Fruit fly (Drosophila melanogaster) whole organism, embryonic: ENCODE data around the gene Seipin.

Experiments
- Asciz ChIP-seq: fragments of 200-800 bp; sonication (Bioruptor generic); optimal IDR thresholded peaks from 2 replicates; lab custom pipeline; 2017; ENCODE audit warnings: missing biosample characterization, mild to moderate bottlenecking, missing genetic modification characterization, missing genetic modification reagents
- CG10274 ChIP-seq: fragments of 200-800 bp; sonication (Bioruptor generic); optimal IDR thresholded peaks from 3 replicates; lab custom pipeline; 2017; ENCODE audit warnings: missing biosample characterization, mild to moderate bottlenecking, missing genetic modification characterization
- CG10979 ChIP-seq: fragments of 200-800 bp; sonication (Bioruptor generic); optimal IDR thresholded peaks from 2 replicates; lab custom pipeline; 2018; ENCODE audit warnings: missing biosample characterization, mild to moderate bottlenecking, missing genetic modification characterization, moderate library complexity
- CG12071 ChIP-seq: fragments of 200-800 bp; sonication (Bioruptor generic); optimal IDR thresholded peaks from 3 replicates; lab custom pipeline; 2018; ENCODE audit warnings: missing biosample characterization, mild to moderate bottlenecking, missing genetic modification characterization
- CG12659 ChIP-seq: fragments of 200-800 bp; sonication (Bioruptor generic); optimal IDR thresholded peaks from 3 replicates; lab custom pipeline; 2017; ENCODE audit warnings: mild to moderate bottlenecking, missing biosample characterization, missing genetic modification reagents, missing genetic modification characterization
- CG13287 ChIP-seq: fragments of 200-800 bp; sonication (Bioruptor generic); IDR thresholded peaks from 2 replicates; pipeline ENCODE4 v1.3.6; 2022; ENCODE audit warnings: missing biosample characterization, missing genetic modification characterization; ENCODE audit not compliant: partially characterized antibody
- CG13624 ChIP-seq: fragments of 200-800 bp; sonication (Bioruptor generic); optimal IDR thresholded peaks from 2 replicates; lab custom pipeline; 2016; ENCODE audit warnings: missing biosample characterization, missing genetic modification characterization
- CG17359 ChIP-seq: fragments of 200-800 bp; sonication (Bioruptor generic); optimal IDR thresholded peaks from 3 replicates; lab custom pipeline; 2018; ENCODE audit warnings: missing biosample characterization, mild to moderate bottlenecking, missing genetic modification characterization, moderate library complexity
- CG17361 ChIP-seq: fragments of 200-800 bp; sonication (Bioruptor generic); IDR thresholded peaks from 3 replicates; pipeline ENCODE4 v1.3.6; 2022; ENCODE audit warnings: missing biosample characterization, missing genetic modification characterization
- CG17829 ChIP-seq: fragments of 200-800 bp; optimal IDR thresholded peaks from 2 replicates; lab custom pipeline; 2019; ENCODE audit warnings: missing biosample characterization, mild to moderate bottlenecking, missing genetic modification characterization, moderate library complexity
- CG2202 ChIP-seq: fragments of 200-800 bp; sonication (Bioruptor generic); optimal IDR thresholded peaks from 2 replicates; lab custom pipeline; 2018; ENCODE audit warnings: missing biosample characterization, mild to moderate bottlenecking, missing genetic modification characterization
- CG31224 ChIP-seq: fragments of 200-800 bp; sonication (Bioruptor generic); IDR thresholded peaks from 2 replicates; pipeline ENCODE4 v1.3.6; 2022; ENCODE audit warnings: missing biosample characterization, missing genetic modification characterization
- CG3847 ChIP-seq: fragments of 200-800 bp; sonication (Bioruptor generic); IDR thresholded peaks from 2 replicates; pipeline ENCODE4 v1.3.6; 2022; ENCODE audit warnings: missing biosample characterization, missing genetic modification characterization
- CG7987 ChIP-seq: fragments of 200-800 bp; sonication (Bioruptor generic); optimal IDR thresholded peaks from 2 replicates; lab custom pipeline; 2018; ENCODE audit warnings: missing biosample characterization, mild to moderate bottlenecking, missing genetic modification characterization, moderate library complexity
- Dfd ChIP-seq, 2 experiments: fragments of >200 bp; optimal IDR thresholded peaks; 2 replicates each; lab custom pipeline; 2017; ENCODE audit warnings: missing biosample characterization in 2 of 2, missing genetic modification characterization in 2 of 2
- Doc2 ChIP-seq: fragments of 200-800 bp; sonication (Bioruptor generic); IDR thresholded peaks from 2 replicates; pipeline ENCODE4 v1.3.6; 2022; ENCODE audit warnings: missing biosample characterization, missing genetic modification characterization
- Drgx ChIP-seq: fragments of 200-800 bp; sonication (Bioruptor generic); IDR thresholded peaks from 2 replicates; pipeline ENCODE4 v1.3.6; 2022; ENCODE audit warnings: missing biosample characterization, missing genetic modification characterization
- GATAe ChIP-seq: fragments of 200-800 bp; sonication (Bioruptor generic); conservative IDR thresholded peaks from 2 replicates; pipeline ENCODE4 v1.3.6; 2022; ENCODE audit warnings: missing biosample characterization, missing genetic modification characterization
- H15 ChIP-seq: fragments of 200-800 bp; sonication (Bioruptor generic); IDR thresholded peaks from 3 replicates; pipeline ENCODE4 v1.3.6; 2022; ENCODE audit warnings: missing biosample characterization, missing genetic modification characterization
- HLH54F ChIP-seq: fragments of 200-800 bp; sonication (Bioruptor generic); optimal IDR thresholded peaks from 3 replicates; lab custom pipeline; 2016; ENCODE audit warnings: missing biosample characterization, missing genetic modification characterization
- MBD-R2 ChIP-seq: fragments of 200-800 bp; sonication (Bioruptor generic); IDR thresholded peaks from 2 replicates; pipeline ENCODE4 v1.3.6; 2022; ENCODE audit warnings: missing biosample characterization, missing genetic modification characterization
- MESR4 ChIP-seq: fragments of 200-800 bp; sonication (Bioruptor generic); optimal IDR thresholded peaks from 2 replicates; lab custom pipeline; 2018; ENCODE audit warnings: missing biosample characterization, mild to moderate bottlenecking, missing genetic modification characterization, moderate library complexity
- Oaz ChIP-seq: fragments of 200-800 bp; sonication (Bioruptor generic); IDR thresholded peaks from 2 replicates; pipeline ENCODE4 v1.3.6; 2022; ENCODE audit warnings: missing biosample characterization, missing genetic modification characterization
- Ravus ChIP-seq: fragments of 200-800 bp; sonication (Bioruptor generic); IDR thresholded peaks from 2 replicates; pipeline ENCODE4 v1.3.6; 2022; ENCODE audit warnings: missing biosample characterization, missing genetic modification characterization
- Side ChIP-seq: fragments of 200-800 bp; sonication (Bioruptor generic); optimal IDR thresholded peaks from 2 replicates; lab custom pipeline; 2016; ENCODE audit warnings: missing biosample characterization, missing genetic modification characterization
- Spps ChIP-seq: fragments of 200-800 bp; sonication (Bioruptor generic); optimal IDR thresholded peaks from 2 replicates; lab custom pipeline; 2018; ENCODE audit warnings: missing biosample characterization, mild to moderate bottlenecking, missing genetic modification characterization
- Sry-δ ChIP-seq: fragments of 200-800 bp; sonication (Bioruptor generic); optimal IDR thresholded peaks from 2 replicates; lab custom pipeline; 2016; ENCODE audit warnings: missing biosample characterization, missing genetic modification characterization
- Ssrp ChIP-seq: fragments of 200-800 bp; sonication (Bioruptor generic); optimal IDR thresholded peaks from 2 replicates; lab custom pipeline; 2018; ENCODE audit warnings: missing biosample characterization, mild to moderate bottlenecking, missing genetic modification characterization, moderate library complexity
- Vsx1 ChIP-seq: fragments of 200-800 bp; sonication (Bioruptor generic); optimal IDR thresholded peaks from 2 replicates; lab custom pipeline; 2017; ENCODE audit warnings: missing biosample characterization, mild to moderate bottlenecking, missing genetic modification characterization, missing genetic modification reagents
- amos ChIP-seq: fragments of 200-800 bp; sonication (Bioruptor generic); IDR thresholded peaks from 2 replicates; pipeline ENCODE4 v1.3.6; 2022; ENCODE audit warnings: missing biosample characterization, missing genetic modification characterization; ENCODE audit not compliant: partially characterized antibody
- ara ChIP-seq: fragments of 200-800 bp; sonication (Bioruptor generic); IDR thresholded peaks from 2 replicates; pipeline ENCODE4 v1.3.6; 2022; ENCODE audit warnings: missing biosample characterization, missing genetic modification characterization
- bab2 ChIP-seq: fragments of 200-800 bp; sonication (Bioruptor generic); optimal IDR thresholded peaks from 2 replicates; lab custom pipeline; 2016; ENCODE audit warnings: missing biosample characterization, missing genetic modification characterization
- cwo ChIP-seq: fragments of 200-800 bp; sonication (Bioruptor generic); optimal IDR thresholded peaks from 3 replicates; lab custom pipeline; 2017; ENCODE audit warnings: missing biosample characterization, missing genetic modification characterization, mild to moderate bottlenecking, moderate library complexity, missing genetic modification reagents
- esg ChIP-seq: fragments of 200-800 bp; sonication (Bioruptor generic); conservative IDR thresholded peaks from 2 replicates; pipeline ENCODE4 v1.3.6; 2022; ENCODE audit warnings: missing biosample characterization, missing genetic modification characterization
- fru ChIP-seq: fragments of >200 bp; optimal IDR thresholded peaks from 2 replicates; lab custom pipeline; 2017
- gcm ChIP-seq: fragments of 200-800 bp; sonication (Bioruptor generic); optimal IDR thresholded peaks from 2 replicates; lab custom pipeline; 2019; ENCODE audit warnings: missing biosample characterization, mild to moderate bottlenecking, missing genetic modification characterization, moderate library complexity
- hb ChIP-seq: fragments of 200-800 bp; sonication (Bioruptor generic); IDR thresholded peaks from 3 replicates; pipeline ENCODE4 v1.3.6; 2022; ENCODE audit warnings: missing biosample characterization, missing genetic modification characterization; ENCODE audit not compliant: partially characterized antibody
- jing ChIP-seq: fragments of 200-800 bp; sonication (Bioruptor generic); optimal IDR thresholded peaks from 2 replicates; lab custom pipeline; 2018; ENCODE audit warnings: missing biosample characterization, mild to moderate bottlenecking, missing genetic modification characterization
- kah ChIP-seq: fragments of 200-800 bp; sonication (Bioruptor generic); optimal IDR thresholded peaks from 2 replicates; lab custom pipeline; 2018; ENCODE audit warnings: missing biosample characterization, mild to moderate bottlenecking, missing genetic modification characterization
- kni ChIP-seq: fragments of 200-800 bp; sonication (Bioruptor generic); optimal IDR thresholded peaks from 3 replicates; lab custom pipeline; 2017; ENCODE audit warnings: mild to moderate bottlenecking, missing biosample characterization, missing genetic modification reagents, missing genetic modification characterization
- nmo ChIP-seq: fragments of 200-800 bp; sonication (Bioruptor generic); optimal IDR thresholded peaks from 2 replicates; lab custom pipeline; 2018; ENCODE audit warnings: missing biosample characterization, mild to moderate bottlenecking, missing genetic modification characterization, moderate library complexity
- p53 ChIP-seq: fragments of 200-800 bp; sonication (Bioruptor generic); optimal IDR thresholded peaks from 2 replicates; lab custom pipeline; 2016; ENCODE audit warnings: missing biosample characterization, missing genetic modification characterization
- psq ChIP-seq: fragments of 200-800 bp; sonication (Bioruptor generic); optimal IDR thresholded peaks from 2 replicates; lab custom pipeline; 2017; ENCODE audit warnings: missing biosample characterization, missing genetic modification characterization
- sim ChIP-seq: fragments of 200-800 bp; sonication (Bioruptor generic); IDR thresholded peaks from 2 replicates; pipeline ENCODE4 v1.3.6; 2022; ENCODE audit warnings: missing biosample characterization, missing genetic modification characterization
- slou ChIP-seq: fragments of 200-800 bp; sonication (Bioruptor generic); optimal IDR thresholded peaks from 3 replicates; lab custom pipeline; 2016; ENCODE audit warnings: missing biosample characterization, missing genetic modification characterization
- trem ChIP-seq: fragments of 200-800 bp; optimal IDR thresholded peaks from 3 replicates; lab custom pipeline; 2019; ENCODE audit warnings: missing biosample characterization, mild to moderate bottlenecking, missing genetic modification characterization, moderate library complexity
- vfl ChIP-seq: fragments of 200-800 bp; sonication (Bioruptor generic); optimal IDR thresholded peaks from 2 replicates; lab custom pipeline; 2016; ENCODE audit warnings: missing biosample characterization, missing genetic modification characterization
- zf30C ChIP-seq: fragments of 200-800 bp; sonication (Bioruptor generic); optimal IDR thresholded peaks from 3 replicates; lab custom pipeline; 2018; ENCODE audit warnings: missing biosample characterization, mild to moderate bottlenecking, missing genetic modification characterization
- zfh2 ChIP-seq: fragments of 200-800 bp; sonication (Bioruptor generic); optimal IDR thresholded peaks from 2 replicates; lab custom pipeline; 2016; ENCODE audit warnings: missing biosample characterization, missing genetic modification characterization

Seipin gene

DNA sequence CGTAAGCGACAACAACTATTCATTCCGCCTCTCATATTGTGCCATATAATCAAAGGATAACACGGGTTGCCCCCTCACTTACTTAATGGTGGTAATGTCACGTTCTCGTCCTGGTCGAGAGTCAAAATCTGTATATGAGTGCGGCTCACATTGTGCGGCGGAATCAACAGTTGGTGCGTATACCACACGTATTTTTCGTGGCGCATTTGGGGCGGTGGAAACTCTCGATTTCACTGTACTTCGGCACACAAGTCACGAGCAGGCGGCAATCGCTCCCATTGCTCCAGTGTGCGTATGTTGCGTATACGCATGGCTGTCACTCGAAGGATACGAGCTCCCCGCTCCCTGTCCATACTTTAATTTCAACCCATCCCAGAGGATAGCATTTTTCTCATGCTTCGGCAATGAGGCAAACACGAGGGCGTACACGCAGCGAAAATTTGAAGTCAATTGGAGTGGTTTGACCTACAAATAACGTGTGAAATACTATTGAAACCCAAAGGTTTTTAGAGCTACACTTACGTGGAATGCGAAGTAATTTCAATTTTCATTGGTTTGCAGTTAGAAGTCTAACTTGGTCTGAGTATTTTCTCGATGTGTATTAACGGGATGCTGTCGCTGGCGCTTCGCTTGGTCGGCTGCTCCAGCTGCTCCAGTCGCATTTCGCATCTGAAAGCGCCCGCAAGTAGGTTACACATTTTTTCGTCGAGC is 37.7 kb upstream of the Seipin start (continued):
- TF ChIP-seq sim (no peak), CG31224 (GFP tag; lab: Robert Waterston, UW) (peak; percentile 74), psq (GFP tag; lab: Kevin White, UChicago) (no peak), GATAe (GFP tag; lab: Robert Waterston, UW) (peak; percentile 42; the same call in 1 of the 2 replicates), ara (GFP tag; lab: Robert Waterston, UW) (0 out of 2 replicates have a peak, but pooled peaks have one; percentile 36), kah (no peak), CG7987 (peak; percentile 4), CG12659 (GFP tag; lab: Kevin White, UChicago) (peak; percentile 66), CG17359 (tag; lab: Kevin White, UChicago) (peak; percentile 74), hb (no peak), nmo (GFP tag; lab: Kevin White, UChicago) (peak; percentile 48), CG12071 (GFP tag; lab: Kevin White, UChicago) (peak; percentile 82), Side (GFP tag; lab: Kevin White, UChicago) (peak; percentile 80), bab2 (GFP tag; lab: Kevin White, UChicago) (peak; percentile 77), amos (no peak), Sry-δ (peak; percentile 45), Doc2 (GFP tag; lab: Robert Waterston, UW) (peak; percentile 43; the same call in 1 of the 2 replicates), CG17829 (tag; lab: Kevin White, UChicago) (peak; percentile 1), Oaz (GFP tag; lab: Robert Waterston, UW) (peak; percentile 75; the same call in 1 of the 2 replicates), zf30C (GFP tag; lab: Kevin White, UChicago) (peak; percentile 27), trem (no peak), CG3847 (peak; percentile 77), esg (GFP tag; lab: Robert Waterston, UW) (peak; percentile 79), CG10979 (tag; lab: Kevin White, UChicago) (peak; percentile 43), gcm (GFP tag; lab: Kevin White, UChicago) (no peak), zfh2 (GFP tag; lab: Kevin White, UChicago) (peak; percentile 81), CG13287 (GFP tag; lab: Robert Waterston, UW) (no peak), H15 (peak; percentile 51; the same call in 1 of the 3 replicates), CG13624 (GFP tag; lab: Kevin White, UChicago) (peak; percentile 81), jing (GFP tag; lab: Kevin White, UChicago) (peak; percentile 44), Drgx (GFP tag; lab: Robert Waterston, UW) (peak; percentile 63), CG17361 (GFP tag; lab: Robert Waterston, UW) (peak; percentile 65; the same call in 2 of the 3 replicates), slou (GFP tag; lab: Kevin White, UChicago) (peak; percentile 53), Ravus (peak; percentile 51), vfl (GFP tag; lab: Kevin White, UChicago) (peak; percentile 70), HLH54F (GFP tag; lab: Kevin White, UChicago) (peak; percentile 83), cwo (GFP tag; lab: Kevin White, UChicago) (peak; percentile 78), CG10274 (GFP tag; lab: Kevin White, UChicago) (peak; percentile 23), MESR4 (GFP tag; lab: Kevin White, UChicago) (no peak), p53 (peak; percentile 45), Dfd (GFP tag; optimal IDR thresholded peaks at IDR 0.05; lab: Kevin White, UChicago) (no peak), Ssrp (tag; lab: Kevin White, UChicago) (peak; percentile 34), Asciz (GFP tag; lab: Kevin White, UChicago) (peak; percentile 32), MBD-R2 (GFP tag; lab: Robert Waterston, UW) (peak; percentile 53; the same call in 1 of the 2 replicates), Spps (tag; lab: Kevin White, UChicago) (no peak), Vsx1 (GFP tag; lab: Kevin White, UChicago) (no peak), CG2202 (tag; lab: Kevin White, UChicago) (no peak), kni (GFP tag; lab: Kevin White, UChicago) (no peak), fru (lab: Kevin White, UChicago) (no peak)
